Worm (Caenorhabditis elegans) whole organism, late embryonic: Measurements from ENCODE around the gene eif-2Bgamma.

Experiments used
- C08G9.2 ChIP-seq: sonication (generic microtip); optimal IDR thresholded peaks from 2 replicates; lab custom pipeline; 2016; ENCODE audit warnings: mild to moderate bottlenecking, missing genetic modification characterization, moderate library complexity, missing compliant biosample characterization
- elt-2 ChIP-seq: sonication (generic microtip); optimal IDR thresholded peaks from 2 replicates; lab custom pipeline; 2016; ENCODE audit warnings: missing genetic modification reagents, missing genetic modification characterization, missing compliant biosample characterization
- nfya-1 ChIP-seq: sonication (generic microtip); optimal IDR thresholded peaks from 2 replicates; lab custom pipeline; 2017; ENCODE audit warnings: missing genetic modification characterization, mild to moderate bottlenecking, missing compliant biosample characterization, antibody characterized with exemption, moderate library complexity
- nhr-11 ChIP-seq: fragments of 150-350 bp; optimal IDR thresholded peaks from 2 replicates; lab custom pipeline; 2014; ENCODE audit warnings: missing biosample characterization, missing genetic modification characterization
- pqm-1 ChIP-seq: sonication (generic microtip); optimal IDR thresholded peaks from 2 replicates; lab custom pipeline; 2016; ENCODE audit warnings: missing genetic modification characterization, missing compliant biosample characterization
- unc-55 ChIP-seq: sonication (generic microtip); optimal IDR thresholded peaks from 2 replicates; lab custom pipeline; 2017; ENCODE audit warnings: missing biosample characterization, missing genetic modification reagents, missing genetic modification characterization

- TF ChIP-seq unc-55 (GFP tag; lab: Kevin White, UChicago): no peak
- TF ChIP-seq elt-2 (tag; lab: Kevin White, UChicago): no peak
- TF ChIP-seq pqm-1 (tag; lab: Kevin White, UChicago): no peak
- TF ChIP-seq C08G9.2 (tag; lab: Kevin White, UChicago): no peak
- TF ChIP-seq nfya-1 (tag; lab: Kevin White, UChicago): no peak
- TF ChIP-seq nhr-11 (tag; lab: Kevin White, UChicago): no peak
Measured at ce11 chrII:6958136-6958535, 9.3 kb downstream of the eif-2Bgamma start.
